Worm (Caenorhabditis elegans) whole organism, mixed stage, embryonic: ENCODE measurements around the gene F46G11.2.
A peak's percentile ranks its signal among the peaks of the same experiment; 100 is the strongest.

ENCODE experiments used
- M03D4.4 ChIP-seq: sonication (generic microtip); optimal IDR thresholded peaks from 2 replicates; lab custom pipeline; 2017; ENCODE audit warnings: mild to moderate bottlenecking, missing genetic modification characterization, missing compliant biosample characterization
- blmp-1 ChIP-seq: fragments of 150-350 bp; optimal IDR thresholded peaks from 2 replicates; lab custom pipeline; 2014; ENCODE audit warnings: missing biosample characterization, missing genetic modification characterization
- ceh-83 ChIP-seq: fragments of 200-800 bp; sonication (Bioruptor generic); optimal IDR thresholded peaks from 2 replicates; lab custom pipeline; 2018; ENCODE audit warnings: mild to moderate bottlenecking, missing genetic modification characterization, missing compliant biosample characterization
- ces-1 ChIP-seq: fragments of 150-350 bp; optimal IDR thresholded peaks from 2 replicates; lab custom pipeline; 2014; ENCODE audit warnings: missing biosample characterization, missing genetic modification reagents, missing genetic modification characterization
- cnd-1 ChIP-seq: fragments of 200-800 bp; sonication (Bioruptor generic); optimal IDR thresholded peaks from 2 replicates; lab custom pipeline; 2018; ENCODE audit warnings: mild to moderate bottlenecking, missing genetic modification characterization, missing compliant biosample characterization
- drap-1 ChIP-seq: fragments of 200-800 bp; sonication (Bioruptor generic); optimal IDR thresholded peaks from 3 replicates; lab custom pipeline; 2018; ENCODE audit warnings: mild to moderate bottlenecking, missing genetic modification characterization, missing compliant biosample characterization
- elt-1 ChIP-seq: sonication (generic microtip); optimal IDR thresholded peaks from 2 replicates; lab custom pipeline; 2017; ENCODE audit warnings: missing genetic modification characterization, mild to moderate bottlenecking, missing compliant biosample characterization, antibody characterized with exemption, moderate library complexity, borderline replicate concordance; ENCODE audit not compliant: insufficient read depth
- elt-3 ChIP-seq: fragments of 150-350 bp; optimal IDR thresholded peaks from 2 replicates; lab custom pipeline; 2014; ENCODE audit warnings: missing biosample characterization, missing genetic modification characterization
- flh-1 ChIP-seq: fragments of 200-800 bp; sonication (Bioruptor generic); optimal IDR thresholded peaks from 2 replicates; lab custom pipeline; 2018; ENCODE audit warnings: mild to moderate bottlenecking, missing genetic modification characterization, moderate library complexity, missing compliant biosample characterization
- hlh-1 ChIP-seq: fragments of 150-350 bp; optimal IDR thresholded peaks from 2 replicates; lab custom pipeline; 2014; ENCODE audit warnings: missing biosample characterization, missing genetic modification reagents, missing genetic modification characterization
- lin-13 ChIP-seq: fragments of 150-350 bp; optimal IDR thresholded peaks from 2 replicates; lab custom pipeline; 2014; ENCODE audit warnings: missing biosample characterization, missing genetic modification characterization
- lsy-2 ChIP-seq: fragments of 150-350 bp; optimal IDR thresholded peaks from 2 replicates; lab custom pipeline; 2014; ENCODE audit warnings: missing biosample characterization, missing genetic modification characterization
- mab-5 ChIP-seq: fragments of 150-350 bp; optimal IDR thresholded peaks from 2 replicates; lab custom pipeline; 2014; ENCODE audit warnings: missing biosample characterization, missing genetic modification characterization
- mep-1 ChIP-seq: fragments of 150-350 bp; optimal IDR thresholded peaks from 2 replicates; lab custom pipeline; 2017; ENCODE audit warnings: missing biosample characterization, missing genetic modification reagents, missing genetic modification characterization, inconsistent platforms
- mls-2 ChIP-seq: sonication (generic microtip); optimal IDR thresholded peaks from 2 replicates; lab custom pipeline; 2016; ENCODE audit warnings: mild to moderate bottlenecking, missing genetic modification characterization, moderate library complexity, missing compliant biosample characterization
- nhr-12 ChIP-seq: fragments of 150-350 bp; optimal IDR thresholded peaks from 2 replicates; lab custom pipeline; 2014; ENCODE audit warnings: missing biosample characterization, missing genetic modification characterization
- nhr-2 ChIP-seq: fragments of 150-350 bp; optimal IDR thresholded peaks from 2 replicates; lab custom pipeline; 2014; ENCODE audit warnings: missing biosample characterization, missing genetic modification characterization
- nhr-237 ChIP-seq: fragments of 150-350 bp; optimal IDR thresholded peaks from 2 replicates; lab custom pipeline; 2014; ENCODE audit warnings: missing biosample characterization, missing genetic modification characterization
- nhr-28 ChIP-seq: fragments of 150-350 bp; optimal IDR thresholded peaks from 2 replicates; lab custom pipeline; 2014; ENCODE audit warnings: missing biosample characterization, missing genetic modification characterization
- pha-4 ChIP-seq: fragments of 150-350 bp; optimal IDR thresholded peaks from 2 replicates; lab custom pipeline; 2018; ENCODE audit warnings: missing biosample characterization, missing genetic modification reagents, missing genetic modification characterization
- snpc-4 ChIP-seq: fragments of 150-350 bp; optimal IDR thresholded peaks from 2 replicates; lab custom pipeline; 2014; ENCODE audit warnings: missing biosample characterization, missing genetic modification characterization
- sptf-1 ChIP-seq: sonication (generic microtip); optimal IDR thresholded peaks from 2 replicates; lab custom pipeline; 2017; ENCODE audit warnings: mild to moderate bottlenecking, missing genetic modification characterization, moderate library complexity, missing compliant biosample characterization
- unc-120 ChIP-seq: sonication (generic microtip); optimal IDR thresholded peaks from 2 replicates; lab custom pipeline; 2017; ENCODE audit warnings: missing genetic modification characterization, missing compliant biosample characterization; ENCODE audit not compliant: poor library complexity, severe bottlenecking
- unc-39 ChIP-seq: fragments of 150-350 bp; optimal IDR thresholded peaks from 2 replicates; lab custom pipeline; 2014; ENCODE audit warnings: missing biosample characterization, missing genetic modification characterization
- unc-62 ChIP-seq: fragments of 150-350 bp; optimal IDR thresholded peaks from 2 replicates; lab custom pipeline; 2014; ENCODE audit warnings: missing biosample characterization, missing genetic modification reagents, missing genetic modification characterization
- zip-8 ChIP-seq: fragments of 150-350 bp; optimal IDR thresholded peaks from 2 replicates; lab custom pipeline; 2014; ENCODE audit warnings: missing biosample characterization, missing genetic modification characterization
- ztf-11 ChIP-seq: fragments of 150-350 bp; optimal IDR thresholded peaks from 2 replicates; lab custom pipeline; 2014; ENCODE audit warnings: missing biosample characterization, missing genetic modification characterization

The F46G11.2 gene

ce11 chrX:5787861-5788260 lies at the start of gene F46G11.2:
TSS of gene F46G11.2 (plus strand) at chrX:5788161.
- no peak for TF ChIP-seq ztf-11 (tag; lab: Kevin White, UChicago)
- no peak for TF ChIP-seq nhr-28 (tag; lab: Kevin White, UChicago)
- TF ChIP-seq ceh-83 (GFP tag; lab: Kevin White, UChicago), result no peak

- TF ChIP-seq unc-39 (tag; lab: Kevin White, UChicago), result no peak
- TF ChIP-seq mep-1 (tag; lab: Kevin White, UChicago), result no peak
- no peak for TF ChIP-seq cnd-1 (tag; lab: Kevin White, UChicago)
- TF ChIP-seq blmp-1 (tag; lab: Kevin White, UChicago), result no peak
- no peak for TF ChIP-seq pha-4 (tag; lab: Kevin White, UChicago)
- TF ChIP-seq ces-1 (GFP tag; lab: Kevin White, UChicago), result no peak
- TF ChIP-seq ceh-83 (GFP tag; lab: Kevin White, UChicago), result no peak
- TF ChIP-seq nhr-12, result no peak
- TF ChIP-seq nhr-28 (tag; lab: Kevin White, UChicago), result no peak
- no peak for TF ChIP-seq sptf-1 (tag; lab: Kevin White, UChicago)
- TF ChIP-seq flh-1 (GFP tag; lab: Kevin White, UChicago), result no peak
- TF ChIP-seq M03D4.4 (tag; lab: Kevin White, UChicago), result no peak
Observed at ce11 chrX:5743209-5743608, 44.8 kb upstream of the F46G11.2 start, which contains the start of gene gnrr-4. TSS of gene gnrr-4 (minus strand) at chrX:5743309.

- no peak for TF ChIP-seq drap-1 (GFP tag; lab: Kevin White, UChicago)
- peak; percentile 26 for TF ChIP-seq unc-62 (GFP tag; lab: Kevin White, UChicago)
Observed at ce11 chrX:5746665-5747064, 41.3 kb upstream of the F46G11.2 start.

ce11 chrX:5753141-5753540 lies 34.8 kb upstream of the F46G11.2 start:
- TF ChIP-seq lsy-2, result no peak
- no peak for TF ChIP-seq nhr-237 (tag; lab: Kevin White, UChicago)
- TF ChIP-seq nhr-12, result no peak
- no peak for TF ChIP-seq unc-62 (GFP tag; lab: Kevin White, UChicago)
- no peak for TF ChIP-seq mab-5 (tag; lab: Kevin White, UChicago)
- no peak for TF ChIP-seq unc-39 (tag; lab: Kevin White, UChicago)
- no peak for TF ChIP-seq nhr-28 (tag; lab: Kevin White, UChicago)
- no peak for TF ChIP-seq ztf-11 (tag; lab: Kevin White, UChicago)
- TF ChIP-seq flh-1 (GFP tag; lab: Kevin White, UChicago), result no peak
- no peak for TF ChIP-seq ces-1 (GFP tag; lab: Kevin White, UChicago)

- TF ChIP-seq elt-1, result no peak
- peak; percentile 21 for TF ChIP-seq ces-1 (GFP tag; lab: Kevin White, UChicago)
- no peak for TF ChIP-seq nhr-12
- TF ChIP-seq, all 35 proteins: peak for 1
Observed at ce11 chrX:5763292-5763691, 24.7 kb upstream of the F46G11.2 start, which contains the start of gene tag-294. TSS of gene tag-294 (minus strand) at chrX:5763392.

ce11 chrX:5763904-5764303 lies 24.1 kb upstream of the F46G11.2 start:
- peak; percentile 61 for TF ChIP-seq sptf-1 (tag; lab: Kevin White, UChicago)
- no peak for TF ChIP-seq nhr-2 (tag; lab: Kevin White, UChicago)
- TF ChIP-seq mls-2, result peak; percentile 37
- peak; percentile 13 for TF ChIP-seq M03D4.4 (tag; lab: Kevin White, UChicago)
- TF ChIP-seq pha-4 (tag; lab: Kevin White, UChicago), result peak; percentile 97
- peak; percentile 44 for TF ChIP-seq unc-120
- no peak for TF ChIP-seq zip-8
- peak; percentile 18 for TF ChIP-seq mep-1 (tag; lab: Kevin White, UChicago)
- peak; percentile 33 for TF ChIP-seq cnd-1 (tag; lab: Kevin White, UChicago)
- TF ChIP-seq nhr-28 (tag; lab: Kevin White, UChicago), result no peak
- peak; percentile 62 for TF ChIP-seq drap-1 (GFP tag; lab: Kevin White, UChicago)
- TF ChIP-seq lin-13, result peak; percentile 69
- TF ChIP-seq ces-1 (GFP tag; lab: Kevin White, UChicago), result no peak
- peak; percentile 51 for TF ChIP-seq unc-62 (GFP tag; lab: Kevin White, UChicago)
- peak; percentile 74 for TF ChIP-seq hlh-1
- TF ChIP-seq, all 35 proteins: peak for 11

ce11 chrX:5764739-5765138 lies 23.2 kb upstream of the F46G11.2 start:
- TF ChIP-seq mls-2 (peak; percentile 73), nhr-237 (tag; lab: Kevin White, UChicago) (no peak), unc-62 (GFP tag; lab: Kevin White, UChicago) (peak; percentile 39), lin-13 (peak; percentile 32), blmp-1 (tag; lab: Kevin White, UChicago) (no peak), elt-3 (tag; lab: Kevin White, UChicago) (no peak), M03D4.4 (tag; lab: Kevin White, UChicago) (peak; percentile 11), drap-1 (GFP tag; lab: Kevin White, UChicago) (peak; percentile 19), lsy-2 (no peak), nhr-2 (tag; lab: Kevin White, UChicago) (no peak), ces-1 (GFP tag; lab: Kevin White, UChicago) (peak; percentile 32), mab-5 (tag; lab: Kevin White, UChicago) (no peak), snpc-4 (tag; lab: Kevin White, UChicago) (no peak), pha-4 (tag; lab: Kevin White, UChicago) (no peak), unc-39 (tag; lab: Kevin White, UChicago) (no peak), mep-1 (tag; lab: Kevin White, UChicago) (peak; percentile 20)
- TF ChIP-seq, all 35 proteins: peak for 7
